Worm (Caenorhabditis elegans): Measurements from ENCODE around the gene ZC455.1.
A peak's percentile ranks its signal among the peaks of the same experiment; 100 is the strongest.

Gene ZC455.1

DNA sequence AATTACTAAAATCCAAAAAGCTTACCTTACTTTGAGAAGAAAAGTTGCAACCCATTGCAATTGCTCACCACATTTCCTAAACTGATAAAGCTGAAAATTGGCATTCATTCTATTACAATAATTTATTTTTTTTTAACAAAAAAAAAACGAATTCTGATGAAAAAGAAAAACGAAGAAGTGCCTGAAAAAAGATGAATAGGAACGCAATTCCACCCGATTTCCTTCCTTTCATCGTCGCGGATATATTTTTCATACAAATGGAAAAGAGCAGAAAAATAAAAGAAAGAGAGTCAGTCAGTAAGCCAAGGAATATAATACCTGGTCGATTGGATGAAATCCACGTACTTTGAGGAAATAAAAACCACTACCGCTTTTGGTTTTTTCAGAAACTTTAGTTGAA is 18.5 kb upstream of the ZC455.1 start, which contains the start of gene gpa-13:
Gene gpa-13 (minus strand): TSS at position 101 of the 400 bp plus-strand sequence.
- no peak for TF ChIP-seq tbx-9 (tag; optimal IDR thresholded peaks at IDR 0.05; ENCODE audit: borderline replicate concordance)

DNA sequence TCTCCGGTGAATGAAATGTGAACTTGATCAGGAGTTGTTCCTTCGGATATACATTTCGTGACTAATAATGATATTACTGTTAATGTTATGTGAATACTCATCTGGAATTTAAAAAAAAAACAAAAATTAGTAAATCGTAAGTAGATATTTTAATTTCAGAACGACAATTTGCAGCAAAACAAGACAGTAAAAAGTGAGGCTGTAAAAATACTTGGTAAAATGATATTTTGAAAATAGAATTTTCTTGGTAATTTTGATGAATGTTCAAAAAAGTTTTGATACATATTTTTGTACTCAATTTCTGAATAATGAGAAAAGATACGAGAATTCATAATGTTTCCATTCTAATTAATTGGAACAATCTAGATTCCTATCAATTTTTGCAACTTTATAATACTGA is 13.7 kb upstream of the ZC455.1 start, which contains the start of gene papl-1:
Gene papl-1 (minus strand): TSS at position 101 of the 400 bp plus-strand sequence.
- TF ChIP-seq lin-26 (GFP tag; IDR thresholded peaks at IDR 0.05): no peak
- no peak for TF ChIP-seq attf-3 (GFP tag; conservative IDR thresholded peaks at IDR 0.05)
- no peak for TF ChIP-seq mes-4 (tag; optimal IDR thresholded peaks at IDR 0.05)
- TF ChIP-seq hlh-12 (tag; optimal IDR thresholded peaks at IDR 0.05): no peak
- no peak for TF ChIP-seq F10E7.11 (tag; optimal IDR thresholded peaks at IDR 0.05)
- no peak for TF ChIP-seq ekl-4 (GFP tag; IDR thresholded peaks at IDR 0.05)
- TF ChIP-seq ama-1 (optimal IDR thresholded peaks at IDR 0.05): no peak
- TF ChIP-seq ama-1 (GFP tag; optimal IDR thresholded peaks at IDR 0.05): no peak
- no peak for TF ChIP-seq C06A6.2 (GFP tag; conservative IDR thresholded peaks at IDR 0.05)
- no peak for TF ChIP-seq bed-1 (GFP tag; IDR thresholded peaks at IDR 0.05)
- TF ChIP-seq Y95B8A.8 (GFP tag; IDR thresholded peaks at IDR 0.05): no peak
- TF ChIP-seq sdz-38 (tag; optimal IDR thresholded peaks at IDR 0.05): no peak
- TF ChIP-seq ztf-3 (GFP tag; optimal IDR thresholded peaks at IDR 0.05): no peak
- TF ChIP-seq cebp-1 (GFP tag; IDR thresholded peaks at IDR 0.05): no peak
- no peak for TF ChIP-seq cebp-1 (tag; optimal IDR thresholded peaks at IDR 0.05)

DNA sequence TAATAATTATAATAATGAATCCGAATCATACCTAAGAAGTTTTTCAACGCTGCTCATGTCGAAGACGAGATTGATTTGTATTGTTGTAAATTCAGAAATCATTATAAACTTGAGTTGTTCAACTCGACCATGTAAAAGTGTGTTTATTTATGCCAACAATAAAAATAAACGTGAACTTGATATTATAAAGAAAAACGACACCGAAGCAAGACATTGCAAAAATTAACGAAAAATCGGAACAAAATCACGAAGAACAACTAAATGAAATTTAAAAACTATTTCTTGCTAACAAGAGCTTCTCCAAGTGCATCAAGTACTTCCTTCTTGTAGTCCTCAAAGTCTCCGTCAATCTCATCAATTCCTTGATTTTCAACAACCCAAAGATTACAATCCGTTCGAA is 12.4 kb upstream of the ZC455.1 start, which contains the start of gene F18E2.15:
Gene F18E2.15 (minus strand): TSS at position 101 of the 400 bp plus-strand sequence.
- TF ChIP-seq B0336.3 (GFP tag; IDR thresholded peaks at IDR 0.05) (no peak), tbx-9 (tag; optimal IDR thresholded peaks at IDR 0.05; ENCODE audit: borderline replicate concordance) (no peak)

DNA sequence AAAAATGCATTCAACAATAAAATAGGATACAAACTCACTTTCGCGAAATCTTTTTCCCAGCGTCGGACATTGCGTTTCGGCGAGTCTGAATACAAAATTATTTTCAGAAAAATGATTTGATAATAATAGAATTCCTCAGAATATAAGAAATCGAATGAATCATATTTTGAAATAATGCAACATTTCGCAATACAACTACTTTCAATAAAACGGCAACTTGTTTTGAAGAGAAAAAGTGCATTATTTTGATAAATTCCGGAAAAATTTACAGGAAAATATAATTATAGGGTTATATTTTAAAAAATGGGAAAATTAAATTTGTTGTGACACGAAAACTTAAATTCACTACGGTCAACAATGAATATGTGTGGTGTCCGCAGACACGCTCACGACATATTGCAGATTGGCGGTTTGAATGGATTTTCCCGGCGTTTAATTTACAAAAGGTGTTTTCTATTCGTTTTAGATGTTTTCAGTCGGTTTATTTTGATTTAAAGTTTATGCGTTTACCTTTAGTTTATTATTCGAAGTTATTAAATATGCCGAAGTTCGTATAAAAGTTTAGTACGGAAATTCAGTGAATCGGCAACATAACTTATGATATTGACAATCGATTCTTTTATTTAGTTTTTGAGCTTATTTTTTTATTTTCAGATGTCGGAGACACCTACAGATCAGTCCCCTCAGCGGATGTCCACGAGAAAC is 9.9 kb upstream of the ZC455.1 start, which contains the start of the genes abcf-1 and scc-3:
Gene abcf-1 (minus strand): TSS at position 85 of the 705 bp plus-strand sequence.
Gene scc-3 (plus strand): TSS at position 655 of the 705 bp plus-strand sequence.
- TF ChIP-seq snpc-1.3 (tag; optimal IDR thresholded peaks at IDR 0.05; ENCODE audit: insufficient read depth): peak; percentile 71
- peak; percentile 15 for TF ChIP-seq tbp1 (GFP tag; optimal IDR thresholded peaks at IDR 0.05)
- peak; percentile 48 for TF ChIP-seq F33H1.4 (GFP tag; IDR thresholded peaks at IDR 0.05)
- TF ChIP-seq F23B12.7 (tag; optimal IDR thresholded peaks at IDR 0.05; ENCODE audit: insufficient read depth): peak; percentile 25
- peak; percentile 77 for TF ChIP-seq lsl-1 (GFP tag; optimal IDR thresholded peaks at IDR 0.05)
- TF ChIP-seq efl-1 (GFP tag; optimal IDR thresholded peaks at IDR 0.05): peak; percentile 91
- no peak for TF ChIP-seq snpc-4 (GFP tag; optimal IDR thresholded peaks at IDR 0.05)
- peak in 1 of 4 experiments; percentile 43 for TF ChIP-seq snpc-4 (tag; optimal IDR thresholded peaks at IDR 0.05)
- TF ChIP-seq dox-1 (GFP tag; IDR thresholded peaks at IDR 0.05): 0 out of 2 replicates have a peak, but pooled peaks have one; percentile 14
- TF ChIP-seq attf-3 (GFP tag; conservative IDR thresholded peaks at IDR 0.05): peak; percentile 64
- peak; percentile 42 for TF ChIP-seq snpc-3.4 (tag; optimal IDR thresholded peaks at IDR 0.05)
- no peak for TF ChIP-seq cebp-2 (GFP tag; IDR thresholded peaks at IDR 0.05)
- no peak for TF ChIP-seq K11D2.4 (GFP tag; IDR thresholded peaks at IDR 0.05)
- TF ChIP-seq nfya-2 (GFP tag; IDR thresholded peaks at IDR 0.05): no peak
- peak; percentile 10 for TF ChIP-seq xnd-1 (tag; optimal IDR thresholded peaks at IDR 0.05)
- no peak for TF ChIP-seq mel-28 (tag; optimal IDR thresholded peaks at IDR 0.05; ENCODE audit: borderline replicate concordance)
- peak; percentile 39 for TF ChIP-seq snpc-1.1 (tag; optimal IDR thresholded peaks at IDR 0.05; ENCODE audit: insufficient read depth)
- TF ChIP-seq mcd-1 (GFP tag; IDR thresholded peaks at IDR 0.05): no peak
- TF ChIP-seq ceh-91 (GFP tag; IDR thresholded peaks at IDR 0.05): peak; percentile 61
- peak; percentile 35 for TF ChIP-seq lin-54 (GFP tag; optimal IDR thresholded peaks at IDR 0.05)
- no peak for TF ChIP-seq zim-3 (tag; optimal IDR thresholded peaks at IDR 0.05)
- peak; percentile 51 for TF ChIP-seq dpl-1 (GFP tag; optimal IDR thresholded peaks at IDR 0.05)
- no peak for TF ChIP-seq ztf-6 (GFP tag; IDR thresholded peaks at IDR 0.05)
- TF ChIP-seq gei-17 (GFP tag; optimal IDR thresholded peaks at IDR 0.05): no peak
- 0 out of 2 replicates have a peak, but pooled peaks have one; percentile 35 for TF ChIP-seq D2030.7 (GFP tag; IDR thresholded peaks at IDR 0.05)
- peak; percentile 81; the same call in 1 of the 2 replicates for TF ChIP-seq madf-6 (GFP tag; IDR thresholded peaks at IDR 0.05)
- peak; percentile 60 for TF ChIP-seq madf-8 (GFP tag; conservative IDR thresholded peaks at IDR 0.05)

Data from whole organism, young adult.